Worm (Caenorhabditis elegans): ENCODE measurements around the gene fbxa-18.

Gene fbxa-18

DNA sequence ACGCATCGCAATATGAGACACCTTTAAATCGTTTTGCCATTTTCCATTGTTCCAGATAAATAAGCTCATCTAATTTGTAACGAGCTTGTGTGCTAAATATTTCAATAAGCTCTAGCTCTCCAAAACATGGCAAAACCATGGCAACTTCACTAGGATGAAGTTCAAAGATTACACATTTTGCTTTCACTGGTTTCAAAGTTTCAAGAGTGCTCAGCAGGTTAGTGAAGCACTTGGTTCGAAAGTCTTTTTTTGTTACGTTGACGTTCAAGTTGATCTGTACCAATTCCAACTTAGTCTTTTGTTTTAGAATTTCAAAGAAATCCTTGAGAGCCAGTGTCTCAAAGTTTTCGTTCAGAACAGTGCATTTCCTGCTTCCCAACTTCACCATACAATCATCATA lies at the start of gene fbxa-18:
TSS of gene fbxa-18 (plus strand) at position 301 of the 400 bp plus-strand sequence.
- TF ChIP-seq ceh-36 (tag; optimal IDR thresholded peaks at IDR 0.05) (no peak), B0310.2 (tag; optimal IDR thresholded peaks at IDR 0.05) (no peak), F13C5.2 (tag; optimal IDR thresholded peaks at IDR 0.05) (no peak), tra-4 (tag; optimal IDR thresholded peaks at IDR 0.05) (no peak), aly-1 (tag; optimal IDR thresholded peaks at IDR 0.05) (no peak), ama-1 (optimal IDR thresholded peaks at IDR 0.05) (no peak), pes-1 (GFP tag; IDR thresholded peaks at IDR 0.05) (no peak)

DNA sequence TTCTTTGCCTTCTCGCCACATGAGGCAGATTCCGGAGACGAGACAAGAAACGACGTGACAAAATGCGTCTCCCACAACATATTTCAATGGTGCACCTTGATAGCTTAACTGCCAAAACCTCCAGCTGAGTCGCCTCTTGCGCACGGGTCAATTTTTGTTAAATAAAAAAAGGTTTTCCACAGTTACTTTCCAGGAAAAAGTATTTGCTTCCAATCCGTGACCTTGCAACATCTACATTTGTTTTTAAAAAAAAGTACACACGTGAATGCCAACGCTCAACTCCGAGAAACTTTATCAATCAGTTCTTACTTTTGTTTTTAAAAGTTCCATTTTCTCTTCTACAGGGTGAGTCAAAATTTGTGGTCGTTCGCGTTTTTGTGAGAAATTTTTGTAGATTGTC lies 48.2 kb upstream of the fbxa-18 start, which contains the start of gene F22B8.7:
TSS of gene F22B8.7 (plus strand) at position 301 of the 400 bp plus-strand sequence.
- TF ChIP-seq ceh-36 (tag; optimal IDR thresholded peaks at IDR 0.05): no peak
- no peak for TF ChIP-seq hmbx-1 (tag; optimal IDR thresholded peaks at IDR 0.05)
- no peak for TF ChIP-seq sea-1 (GFP tag; conservative IDR thresholded peaks at IDR 0.05)
- no peak for TF ChIP-seq scrt-1 (GFP tag; IDR thresholded peaks at IDR 0.05)
- TF ChIP-seq tra-4 (tag; optimal IDR thresholded peaks at IDR 0.05): no peak
- TF ChIP-seq ceh-13 (GFP tag; optimal IDR thresholded peaks at IDR 0.05): no peak
- no peak for TF ChIP-seq tbx-11 (GFP tag; IDR thresholded peaks at IDR 0.05)
- no peak for TF ChIP-seq aly-1 (tag; optimal IDR thresholded peaks at IDR 0.05)
- TF ChIP-seq tbx-37 (GFP tag; conservative IDR thresholded peaks at IDR 0.05): no peak
- TF ChIP-seq flt-1 (GFP tag; IDR thresholded peaks at IDR 0.05): no peak
- TF ChIP-seq ets-7 (tag; optimal IDR thresholded peaks at IDR 0.05): no peak
- no peak for TF ChIP-seq F13C5.2 (tag; optimal IDR thresholded peaks at IDR 0.05)
- TF ChIP-seq hnd-1 (tag; optimal IDR thresholded peaks at IDR 0.05): no peak
- no peak for TF ChIP-seq B0310.2 (tag; optimal IDR thresholded peaks at IDR 0.05)

DNA sequence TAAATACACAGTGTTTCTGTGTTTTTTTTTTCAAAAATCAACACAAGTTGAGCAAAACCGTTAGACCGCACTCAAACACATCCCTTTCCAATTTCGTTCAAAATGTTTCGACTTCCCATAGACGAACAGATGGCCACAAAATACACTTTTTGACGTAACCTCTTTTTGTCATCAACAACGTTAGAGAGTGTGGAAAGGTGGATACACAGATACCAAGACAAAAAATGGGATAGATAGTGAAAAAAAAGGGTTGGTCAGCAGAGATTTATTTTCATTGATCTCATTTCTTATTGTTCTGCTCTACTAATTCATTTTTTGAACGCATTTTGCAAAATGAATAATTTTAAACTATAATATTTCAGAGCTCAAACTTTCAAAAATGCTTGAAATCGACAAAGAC lies 47.6 kb upstream of the fbxa-18 start:
- no peak for TF ChIP-seq tbx-37 (GFP tag; conservative IDR thresholded peaks at IDR 0.05)
- TF ChIP-seq ama-1 (optimal IDR thresholded peaks at IDR 0.05): no peak
- TF ChIP-seq aly-1 (tag; optimal IDR thresholded peaks at IDR 0.05): no peak
- TF ChIP-seq tbx-11 (GFP tag; IDR thresholded peaks at IDR 0.05): no peak
- TF ChIP-seq F13C5.2 (tag; optimal IDR thresholded peaks at IDR 0.05): no peak
- no peak for TF ChIP-seq pes-1 (GFP tag; IDR thresholded peaks at IDR 0.05)
- no peak for TF ChIP-seq hmbx-1 (tag; optimal IDR thresholded peaks at IDR 0.05)

DNA sequence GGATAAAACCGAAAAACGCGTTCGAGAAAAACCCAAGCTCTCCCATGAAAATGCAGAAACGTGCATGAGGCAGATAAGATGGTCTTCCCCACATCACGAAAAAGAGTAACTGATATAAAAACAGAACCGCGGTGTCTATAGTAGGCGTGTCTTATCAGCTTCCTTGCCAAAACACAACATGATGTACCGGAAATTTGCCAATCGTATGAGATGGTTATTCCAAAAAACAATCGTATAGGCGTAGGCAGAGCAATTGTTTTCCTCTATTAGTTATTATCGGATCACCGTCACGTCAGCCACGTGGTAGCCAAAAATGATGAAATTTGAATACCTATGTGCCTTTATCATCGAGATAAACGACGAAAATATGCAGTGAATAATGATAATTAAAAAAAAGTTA lies 43.0 kb upstream of the fbxa-18 start, which contains the start of gene str-7:
TSS of gene str-7 (minus strand) at position 101 of the 400 bp plus-strand sequence.
- TF ChIP-seq ceh-13 (GFP tag; optimal IDR thresholded peaks at IDR 0.05) (no peak), hmbx-1 (tag; optimal IDR thresholded peaks at IDR 0.05) (no peak), ama-1 (optimal IDR thresholded peaks at IDR 0.05) (no peak), ceh-36 (tag; optimal IDR thresholded peaks at IDR 0.05) (no peak), flt-1 (GFP tag; IDR thresholded peaks at IDR 0.05) (no peak), scrt-1 (GFP tag; IDR thresholded peaks at IDR 0.05) (no peak), tbx-11 (GFP tag; IDR thresholded peaks at IDR 0.05) (no peak), tbx-37 (GFP tag; conservative IDR thresholded peaks at IDR 0.05) (no peak), F13C5.2 (tag; optimal IDR thresholded peaks at IDR 0.05) (no peak), hmg-4 (GFP tag; optimal IDR thresholded peaks at IDR 0.05) (no peak), tra-4 (tag; optimal IDR thresholded peaks at IDR 0.05) (no peak), B0310.2 (tag; optimal IDR thresholded peaks at IDR 0.05) (no peak), ets-7 (tag; optimal IDR thresholded peaks at IDR 0.05) (no peak), pes-1 (GFP tag; IDR thresholded peaks at IDR 0.05) (no peak), aly-1 (tag; optimal IDR thresholded peaks at IDR 0.05) (no peak), sea-1 (GFP tag; conservative IDR thresholded peaks at IDR 0.05) (no peak), hnd-1 (tag; optimal IDR thresholded peaks at IDR 0.05) (no peak)

DNA sequence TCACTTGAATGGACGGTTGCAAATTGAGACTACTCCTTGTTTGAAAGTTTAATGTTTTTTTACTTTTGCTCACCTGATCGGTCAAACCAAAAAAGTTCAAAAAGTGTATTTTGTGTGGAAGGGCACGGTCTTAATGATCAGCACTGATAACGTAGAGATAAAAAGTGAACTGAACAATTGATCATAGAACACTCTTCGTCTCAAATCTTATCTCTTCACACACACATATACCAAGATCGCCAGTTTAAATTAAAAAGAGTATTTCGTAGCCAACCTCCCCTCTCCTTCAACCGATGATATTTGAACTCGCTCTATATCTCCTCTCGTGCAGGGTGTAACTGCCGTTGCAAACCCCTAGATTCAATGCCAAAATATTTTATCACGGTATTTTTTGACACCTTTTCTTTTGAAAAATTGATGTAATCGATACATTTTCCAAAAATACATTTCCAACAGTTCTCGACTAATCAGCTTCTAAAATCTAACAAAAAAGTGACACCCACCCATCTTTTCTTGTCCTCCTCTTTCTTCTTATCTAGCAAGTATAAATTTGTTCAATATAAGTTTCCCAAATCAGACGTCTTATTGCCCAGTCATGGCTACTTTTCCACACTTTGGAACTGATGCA lies 42.3 kb upstream of the fbxa-18 start, which contains the start of gene cth-1:
TSS of gene cth-1 (plus strand) at position 578 of the 628 bp plus-strand sequence.
- no peak for TF ChIP-seq B0310.2 (tag; optimal IDR thresholded peaks at IDR 0.05)
- TF ChIP-seq ceh-13 (GFP tag; optimal IDR thresholded peaks at IDR 0.05): no peak
- TF ChIP-seq ets-7 (tag; optimal IDR thresholded peaks at IDR 0.05): no peak
- no peak for TF ChIP-seq scrt-1 (GFP tag; IDR thresholded peaks at IDR 0.05)
- TF ChIP-seq pes-1 (GFP tag; IDR thresholded peaks at IDR 0.05): no peak
- TF ChIP-seq ceh-36 (tag; optimal IDR thresholded peaks at IDR 0.05): no peak
- TF ChIP-seq hmbx-1 (tag; optimal IDR thresholded peaks at IDR 0.05): no peak
- TF ChIP-seq ama-1 (optimal IDR thresholded peaks at IDR 0.05): no peak
- TF ChIP-seq aly-1 (tag; optimal IDR thresholded peaks at IDR 0.05): no peak
- TF ChIP-seq flt-1 (GFP tag; IDR thresholded peaks at IDR 0.05): no peak
- TF ChIP-seq hmg-4 (GFP tag; optimal IDR thresholded peaks at IDR 0.05): no peak
- no peak for TF ChIP-seq sea-1 (GFP tag; conservative IDR thresholded peaks at IDR 0.05)
- no peak for TF ChIP-seq tra-4 (tag; optimal IDR thresholded peaks at IDR 0.05)
- TF ChIP-seq F13C5.2 (tag; optimal IDR thresholded peaks at IDR 0.05): no peak
- TF ChIP-seq tbx-11 (GFP tag; IDR thresholded peaks at IDR 0.05): no peak
- no peak for TF ChIP-seq tbx-37 (GFP tag; conservative IDR thresholded peaks at IDR 0.05)
- no peak for TF ChIP-seq hnd-1 (tag; optimal IDR thresholded peaks at IDR 0.05)

DNA sequence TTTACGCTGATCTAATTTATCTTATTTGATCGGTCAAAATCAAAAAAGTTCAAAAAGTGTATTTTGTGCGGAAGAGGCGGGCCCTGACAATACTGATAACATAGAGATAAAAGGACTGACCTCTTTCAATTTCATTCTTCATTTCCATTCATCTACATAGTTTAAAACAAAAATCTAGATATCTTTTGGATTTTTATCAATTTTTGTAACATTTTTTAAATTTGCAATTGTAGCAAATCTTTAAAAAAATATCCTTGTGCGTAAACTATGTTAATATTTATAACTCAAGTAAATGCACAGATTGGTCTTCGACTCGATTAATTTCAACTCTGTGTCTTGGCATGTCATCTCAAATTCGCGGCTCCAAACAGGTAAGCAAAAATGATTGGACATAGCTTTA lies 38.9 kb upstream of the fbxa-18 start, which contains the start of gene argk-1:
TSS of gene argk-1 (plus strand) at position 301 of the 400 bp plus-strand sequence.
- TF ChIP-seq ama-1 (optimal IDR thresholded peaks at IDR 0.05) (no peak), scrt-1 (GFP tag; IDR thresholded peaks at IDR 0.05) (no peak), F13C5.2 (tag; optimal IDR thresholded peaks at IDR 0.05) (no peak), hmbx-1 (tag; optimal IDR thresholded peaks at IDR 0.05) (no peak), tbx-37 (GFP tag; conservative IDR thresholded peaks at IDR 0.05) (no peak), B0310.2 (tag; optimal IDR thresholded peaks at IDR 0.05) (no peak), ceh-36 (tag; optimal IDR thresholded peaks at IDR 0.05) (no peak), hnd-1 (tag; optimal IDR thresholded peaks at IDR 0.05) (no peak), tbx-11 (GFP tag; IDR thresholded peaks at IDR 0.05) (no peak), pes-1 (GFP tag; IDR thresholded peaks at IDR 0.05) (no peak), hmg-4 (GFP tag; optimal IDR thresholded peaks at IDR 0.05) (no peak), tra-4 (tag; optimal IDR thresholded peaks at IDR 0.05) (no peak), ceh-13 (GFP tag; optimal IDR thresholded peaks at IDR 0.05) (no peak), flt-1 (GFP tag; IDR thresholded peaks at IDR 0.05) (no peak), ets-7 (tag; optimal IDR thresholded peaks at IDR 0.05) (no peak), sea-1 (GFP tag; conservative IDR thresholded peaks at IDR 0.05) (no peak), aly-1 (tag; optimal IDR thresholded peaks at IDR 0.05) (no peak)

DNA sequence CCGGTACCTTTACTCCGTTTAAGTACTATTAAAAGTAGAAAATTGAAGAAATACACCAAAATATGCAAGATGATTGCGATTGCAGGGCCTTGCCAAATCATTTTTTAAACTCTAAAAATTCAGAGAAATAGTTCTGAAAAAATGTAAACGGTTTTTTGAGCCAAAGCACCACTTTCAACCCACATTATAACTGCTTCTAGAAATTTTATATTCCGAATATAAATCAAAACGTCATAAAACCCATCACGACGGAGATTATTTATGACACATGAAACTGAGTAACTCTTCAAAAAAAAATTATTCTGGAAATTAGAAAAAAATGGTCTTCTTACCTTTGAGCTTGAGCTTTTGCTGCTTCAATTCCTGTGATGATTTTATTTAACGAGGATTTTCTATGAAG lies 28.2 kb upstream of the fbxa-18 start, which contains the start of gene srxa-16:
TSS of gene srxa-16 (minus strand) at position 101 of the 400 bp plus-strand sequence.
- TF ChIP-seq F13C5.2 (tag; optimal IDR thresholded peaks at IDR 0.05): no peak
- TF ChIP-seq ceh-36 (tag; optimal IDR thresholded peaks at IDR 0.05): no peak

Data from whole organism, early embryonic.